Worm (Caenorhabditis elegans) whole organism, midembryonic: ENCODE results near the gene puf-12.

Source experiments
- cog-1 ChIP-seq: sonication (generic microtip); optimal IDR thresholded peaks from 2 replicates; lab custom pipeline; 2016; ENCODE audit warnings: missing genetic modification characterization, missing compliant biosample characterization
- flt-1 ChIP-seq: fragments of 200-800 bp; sonication (Bioruptor generic); IDR thresholded peaks from 2 replicates; pipeline ENCODE4 v1.3.6; 2022; ENCODE audit warnings: missing genetic modification characterization, missing compliant biosample characterization
- med-1 ChIP-seq: sonication (generic microtip); optimal IDR thresholded peaks from 2 replicates; lab custom pipeline; 2017; ENCODE audit warnings: missing genetic modification characterization, mild to moderate bottlenecking, missing compliant biosample characterization, antibody characterized with exemption, missing genetic modification reagents; ENCODE audit not compliant: insufficient read depth
- tab-1 ChIP-seq: fragments of 200-800 bp; sonication (Bioruptor generic); IDR thresholded peaks from 2 replicates; pipeline ENCODE4 v1.3.6; 2022; ENCODE audit warnings: missing genetic modification characterization, missing compliant biosample characterization
- ztf-23 ChIP-seq: fragments of 200-800 bp; sonication (Bioruptor generic); IDR thresholded peaks from 2 replicates; pipeline ENCODE4 v1.3.6; 2022; ENCODE audit warnings: missing genetic modification reagents, missing genetic modification characterization, missing compliant biosample characterization
- ztf-29 ChIP-seq: fragments of 200-800 bp; sonication (Bioruptor generic); IDR thresholded peaks from 2 replicates; pipeline ENCODE4 v1.3.6; 2022; ENCODE audit warnings: missing genetic modification reagents, missing genetic modification characterization, missing compliant biosample characterization

- no peak for TF ChIP-seq med-1 (GFP tag; lab: Kevin White, UChicago)
- no peak for TF ChIP-seq cog-1 (tag; lab: Kevin White, UChicago)
- no peak for TF ChIP-seq flt-1
- no peak for TF ChIP-seq tab-1
- no peak for TF ChIP-seq ztf-29 (GFP tag; lab: Robert Waterston, UW)
- no peak for TF ChIP-seq ztf-23 (GFP tag; lab: Robert Waterston, UW)
Measured at ce11 chrII:10093120-10093519, 7.0 kb upstream of the puf-12 start.
